Worm (Caenorhabditis elegans) whole organism, L1 larva: Measurements from ENCODE around the gene chil-12.

ENCODE experiments used
- ama-1 ChIP-seq: fragments of 150-350 bp; optimal IDR thresholded peaks from 2 replicates; lab custom pipeline; 2014
- ceh-82 ChIP-seq, 3 experiments: fragments of 150-350 bp in 1 of 3; sonication (generic microtip) in 2 of 3; optimal IDR thresholded peaks; 2 replicates each; lab custom pipeline; 2014 to 2017; ENCODE audit warnings: missing biosample characterization in 3 of 3, missing genetic modification characterization in 3 of 3
- ces-1 ChIP-seq: fragments of 150-350 bp; optimal IDR thresholded peaks from 2 replicates; lab custom pipeline; 2014; ENCODE audit warnings: missing biosample characterization, missing genetic modification reagents, missing genetic modification characterization
- efl-1 ChIP-seq, 4 experiments: fragments of 150-350 bp; optimal IDR thresholded peaks in 3 of 4; peaks in 1 of 4; 1 replicate in 1 of 4; 2 replicates in 3 of 4; lab custom pipeline; 2014; ENCODE audit warnings: missing biosample characterization in 2 of 4, missing genetic modification characterization in 2 of 4, missing genetic modification reagents in 2 of 4
- efl-3 ChIP-seq: fragments of 200-800 bp; sonication (Bioruptor generic); optimal IDR thresholded peaks from 2 replicates; lab custom pipeline; 2018; ENCODE audit warnings: mild to moderate bottlenecking, missing genetic modification characterization, missing compliant biosample characterization
- egl-13 ChIP-seq: sonication (generic microtip); optimal IDR thresholded peaks from 2 replicates; lab custom pipeline; 2016; ENCODE audit warnings: missing genotype, missing genetic modification reagents, missing genetic modification characterization, missing compliant biosample characterization
- elt-2 ChIP-seq: sonication (generic microtip); optimal IDR thresholded peaks from 2 replicates; lab custom pipeline; 2016; ENCODE audit warnings: missing genetic modification characterization, mild to moderate bottlenecking, inconsistent platforms, missing compliant biosample characterization, missing genetic modification reagents
- ets-5 ChIP-seq: fragments of 200-800 bp; sonication (Bioruptor generic); IDR thresholded peaks from 2 replicates; pipeline ENCODE4 v1.3.6; 2022; ENCODE audit warnings: missing genetic modification characterization, missing compliant biosample characterization
- fkh-4 ChIP-seq: sonication (generic microtip); optimal IDR thresholded peaks from 2 replicates; lab custom pipeline; 2016; ENCODE audit warnings: missing compliant biosample characterization, missing genetic modification characterization, borderline replicate concordance
- fos-1 ChIP-seq: fragments of 150-350 bp; optimal IDR thresholded peaks from 2 replicates; lab custom pipeline; 2014; ENCODE audit warnings: missing biosample characterization, missing genetic modification characterization
- jun-1 ChIP-seq: fragments of 150-350 bp; optimal IDR thresholded peaks from 2 replicates; lab custom pipeline; 2014; ENCODE audit warnings: missing biosample characterization, missing genetic modification reagents, missing genetic modification characterization
- lin-15B ChIP-seq: fragments of 150-350 bp; sonication (generic microtip); optimal IDR thresholded peaks from 3 replicates; lab custom pipeline; 2014; ENCODE audit warnings: missing biosample characterization, missing genetic modification characterization
- lin-35 ChIP-seq, 2 experiments: fragments of 150-350 bp; optimal IDR thresholded peaks; 2 replicates each; lab custom pipeline; 2014; ENCODE audit warnings: missing biosample characterization in 2 of 2, missing genetic modification characterization in 2 of 2, missing genetic modification reagents in 2 of 2
- lin-39 ChIP-seq: fragments of 150-350 bp; optimal IDR thresholded peaks from 2 replicates; lab custom pipeline; 2014; ENCODE audit warnings: missing biosample characterization, missing genetic modification reagents, missing genetic modification characterization
- lsy-2 ChIP-seq, 2 experiments: fragments of 150-350 bp; optimal IDR thresholded peaks; 2 replicates each; lab custom pipeline; 2014; ENCODE audit warnings: missing biosample characterization in 2 of 2, missing genetic modification characterization in 2 of 2
- mab-9 ChIP-seq: fragments of 200-800 bp; sonication (Bioruptor generic); IDR thresholded peaks from 2 replicates; pipeline ENCODE4 v1.3.6; 2022; ENCODE audit warnings: missing genetic modification reagents, missing genetic modification characterization, missing compliant biosample characterization
- mdl-1 ChIP-seq, 2 experiments: fragments of 150-350 bp; optimal IDR thresholded peaks; 2 replicates each; lab custom pipeline; 2014 to 2017; ENCODE audit warnings: missing biosample characterization in 2 of 2, missing genetic modification characterization in 2 of 2, inconsistent platforms in 1 of 2
- nhr-11 ChIP-seq: fragments of 150-350 bp; optimal IDR thresholded peaks from 2 replicates; lab custom pipeline; 2014; ENCODE audit warnings: missing biosample characterization, missing genetic modification characterization
- nhr-12 ChIP-seq: sonication (generic microtip); optimal IDR thresholded peaks from 2 replicates; lab custom pipeline; 2017; ENCODE audit warnings: missing biosample characterization, missing genetic modification characterization
- nhr-28 ChIP-seq: fragments of 150-350 bp; optimal IDR thresholded peaks from 2 replicates; lab custom pipeline; 2014; ENCODE audit warnings: missing biosample characterization, missing genetic modification characterization
- nhr-77 ChIP-seq: fragments of 150-350 bp; optimal IDR thresholded peaks from 2 replicates; lab custom pipeline; 2014; ENCODE audit warnings: missing biosample characterization, missing genetic modification characterization
- nhr-85 ChIP-seq: sonication (generic microtip); peaks from one replicate; lab custom pipeline; 2016; ENCODE audit warnings: missing genetic modification characterization, inconsistent platforms, missing compliant biosample characterization
- nhr-90 ChIP-seq: sonication (generic microtip); optimal IDR thresholded peaks from 2 replicates; lab custom pipeline; 2016; ENCODE audit warnings: mild to moderate bottlenecking, missing genetic modification characterization, missing compliant biosample characterization; ENCODE audit not compliant: poor library complexity
- pag-3 ChIP-seq: sonication (generic microtip); optimal IDR thresholded peaks from 2 replicates; lab custom pipeline; 2017; ENCODE audit warnings: missing genetic modification characterization, mild to moderate bottlenecking, missing compliant biosample characterization, antibody characterized with exemption, borderline replicate concordance; ENCODE audit not compliant: insufficient read depth
- pqm-1 ChIP-seq: sonication (generic microtip); optimal IDR thresholded peaks from 3 replicates; lab custom pipeline; 2017; ENCODE audit warnings: missing biosample characterization, missing genetic modification characterization
- snpc-4 ChIP-seq: fragments of 150-350 bp; optimal IDR thresholded peaks from 2 replicates; lab custom pipeline; 2014; ENCODE audit warnings: missing biosample characterization, missing genetic modification characterization
- sox-4 ChIP-seq: sonication (generic microtip); optimal IDR thresholded peaks from 2 replicates; lab custom pipeline; 2016; ENCODE audit warnings: missing genetic modification characterization, missing compliant biosample characterization
- sptf-1 ChIP-seq: fragments of 150-350 bp; optimal IDR thresholded peaks from 2 replicates; lab custom pipeline; 2014; ENCODE audit warnings: missing biosample characterization, missing genetic modification characterization
- tbx-2 ChIP-seq: sonication (generic microtip); optimal IDR thresholded peaks from 2 replicates; lab custom pipeline; 2016; ENCODE audit warnings: missing genetic modification characterization, missing compliant biosample characterization
- unc-62 ChIP-seq: fragments of 150-350 bp; optimal IDR thresholded peaks from 2 replicates; lab custom pipeline; 2014; ENCODE audit warnings: missing biosample characterization, missing genetic modification reagents, missing genetic modification characterization
- unc-98 ChIP-seq: fragments of 200-800 bp; sonication (Bioruptor generic); IDR thresholded peaks from 2 replicates; pipeline ENCODE4 v1.3.6; 2022; ENCODE audit warnings: missing genetic modification characterization, missing compliant biosample characterization
- zag-1 ChIP-seq: fragments of 150-350 bp; optimal IDR thresholded peaks from 2 replicates; lab custom pipeline; 2014; ENCODE audit warnings: missing biosample characterization, missing genetic modification characterization
- zip-4 ChIP-seq: fragments of 200-800 bp; sonication (Bioruptor generic); optimal IDR thresholded peaks from 2 replicates; lab custom pipeline; 2018; ENCODE audit warnings: mild to moderate bottlenecking, missing genetic modification characterization, moderate library complexity, missing compliant biosample characterization
- ztf-11 ChIP-seq, 2 experiments: sonication (generic microtip); optimal IDR thresholded peaks; 2 replicates each; lab custom pipeline; 2016 to 2017; ENCODE audit warnings: missing genetic modification characterization in 2 of 2, missing biosample characterization in 1 of 2, missing compliant biosample characterization in 1 of 2

Gene chil-12

ce11 chrV:15241259-15241658 is at the start of gene chil-12:
TSS of gene chil-12 (plus strand) at chrV:15241559.
- no peak for TF ChIP-seq unc-98
- no peak for TF ChIP-seq nhr-12 (tag; lab: Kevin White, UChicago)
- TF ChIP-seq egl-13 (tag; lab: Kevin White, UChicago): no peak
- TF ChIP-seq mdl-1 (tag; optimal IDR thresholded peaks at IDR 0.05; lab: Kevin White, UChicago): no peak
- TF ChIP-seq zip-4 (GFP tag; lab: Kevin White, UChicago): no peak
- TF ChIP-seq nhr-90 (tag; lab: Kevin White, UChicago): no peak
- TF ChIP-seq lsy-2 (tag; optimal IDR thresholded peaks at IDR 0.05; lab: Kevin White, UChicago): no peak
- TF ChIP-seq ama-1 (lab: Kevin White, UChicago): no peak
- no peak for TF ChIP-seq lin-15B (tag; lab: Kevin White, UChicago)
- no peak for TF ChIP-seq efl-3 (GFP tag; lab: Kevin White, UChicago)
- TF ChIP-seq pqm-1 (tag; lab: Kevin White, UChicago): no peak
- no peak for TF ChIP-seq fkh-4 (tag; lab: Kevin White, UChicago)

DNA sequence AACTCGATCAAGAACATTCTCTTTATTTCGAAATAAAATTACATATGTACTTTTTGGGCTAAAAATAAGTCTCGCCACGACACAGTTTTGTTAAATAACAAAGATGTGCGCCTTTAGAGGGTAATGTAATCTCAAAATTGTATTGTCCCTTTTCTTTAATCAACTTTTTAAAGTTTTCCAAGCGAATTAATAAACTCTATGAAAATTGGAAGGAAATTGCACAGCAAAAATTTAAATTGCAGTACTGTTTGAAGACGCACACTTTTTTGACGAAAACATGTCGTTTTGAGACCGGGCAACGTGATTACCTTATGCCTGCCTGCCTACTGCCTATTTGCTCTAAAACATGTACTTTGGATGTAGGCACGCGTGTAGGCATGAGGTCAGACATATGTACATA is 49.4 kb upstream of the chil-12 start:
- TF ChIP-seq ces-1: no peak

DNA sequence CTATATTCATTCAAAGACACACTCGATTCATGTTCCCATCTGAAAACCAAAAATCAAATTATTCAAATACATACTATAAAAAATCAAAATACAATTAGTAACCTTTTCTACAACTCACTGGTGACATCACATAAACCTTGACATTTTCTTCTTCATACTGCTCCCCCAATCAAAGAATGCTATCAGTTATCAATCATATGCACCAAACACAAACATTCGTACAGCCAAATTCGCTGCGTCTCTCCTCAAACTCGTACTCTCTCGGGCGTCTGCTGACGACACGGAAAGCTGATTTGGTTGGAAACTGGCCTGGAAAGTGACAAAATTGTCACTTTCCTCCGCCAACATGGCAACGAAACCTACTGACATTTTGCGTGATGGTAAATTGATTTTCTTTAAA is 49.0 kb upstream of the chil-12 start, which contains the start of gene plc-2:
TSS of gene plc-2 (plus strand) at position 196 of the 400 bp plus-strand sequence.
- TF ChIP-seq elt-2 (tag; lab: Kevin White, UChicago): peak; percentile 55
- no peak for TF ChIP-seq tbx-2 (tag; lab: Kevin White, UChicago)
- TF ChIP-seq mab-9 (GFP tag; lab: Robert Waterston, UW): no peak
- TF ChIP-seq ces-1: no peak
- no peak for TF ChIP-seq snpc-4
- no peak for TF ChIP-seq egl-13 (tag; lab: Kevin White, UChicago)
- no peak for TF ChIP-seq efl-1 (optimal IDR thresholded peaks at IDR 0.05; lab: Kevin White, UChicago)
- peak in 1 of 2 experiments; percentile 16 for TF ChIP-seq efl-1 (GFP tag; optimal IDR thresholded peaks at IDR 0.05 in 1 of 2; lab: Kevin White, UChicago)
- TF ChIP-seq lin-39 (tag; lab: Kevin White, UChicago): no peak
- TF ChIP-seq ztf-11 (tag; optimal IDR thresholded peaks at IDR 0.05; lab: Kevin White, UChicago): no peak
- TF ChIP-seq nhr-85 (tag; lab: Kevin White, UChicago): peak; percentile 27
- TF ChIP-seq nhr-77: no peak
- TF ChIP-seq lin-35 (GFP tag; optimal IDR thresholded peaks at IDR 0.05; lab: Kevin White, UChicago): peak in 1 of 2 experiments; percentile 33
- TF ChIP-seq jun-1 (tag; lab: Kevin White, UChicago): no peak
- no peak for TF ChIP-seq unc-62 (GFP tag; lab: Kevin White, UChicago)
- TF ChIP-seq nhr-11 (tag; lab: Kevin White, UChicago): no peak
- no peak for TF ChIP-seq pag-3 (tag; lab: Kevin White, UChicago)
- TF ChIP-seq, all 84 proteins: peak for 4

DNA sequence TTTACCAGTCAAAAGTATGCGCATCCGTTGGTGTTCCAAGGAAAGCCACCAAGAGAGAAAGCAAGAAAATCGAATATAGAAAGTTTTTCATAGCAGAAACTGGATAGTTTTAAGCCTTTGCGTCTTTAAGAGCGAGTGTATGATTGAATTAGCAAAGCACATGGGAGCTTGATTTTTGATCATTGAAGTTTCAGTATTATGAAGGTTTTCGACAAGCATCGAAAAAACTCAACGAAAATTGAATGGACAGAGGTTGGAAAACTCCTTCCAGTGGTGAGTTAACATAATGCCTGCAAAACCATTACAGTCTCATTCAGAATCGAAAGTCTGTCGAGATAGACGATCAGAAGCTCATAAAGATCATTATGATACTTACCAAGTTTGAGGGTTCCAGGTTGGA is 47.5 kb upstream of the chil-12 start, which contains the start of gene Y75B12B.13:
TSS of gene Y75B12B.13 (minus strand) at position 101 of the 400 bp plus-strand sequence.
- TF ChIP-seq efl-1 (optimal IDR thresholded peaks at IDR 0.05; lab: Kevin White, UChicago) (no peak), efl-1 (GFP tag; optimal IDR thresholded peaks at IDR 0.05 in 1 of 2; lab: Kevin White, UChicago) (peak in 1 of 2 experiments; percentile 51), ets-5 (GFP tag; lab: Robert Waterston, UW) (no peak)

- TF ChIP-seq sptf-1 (tag; lab: Kevin White, UChicago) (no peak), nhr-28 (tag; lab: Kevin White, UChicago) (no peak), sox-4 (tag; lab: Kevin White, UChicago) (no peak), lsy-2 (tag; optimal IDR thresholded peaks at IDR 0.05; lab: Kevin White, UChicago) (no peak), fos-1 (tag; lab: Kevin White, UChicago) (no peak), ceh-82 (tag; optimal IDR thresholded peaks at IDR 0.05; lab: Kevin White, UChicago) (no peak), zag-1 (tag; lab: Kevin White, UChicago) (no peak)
Observed at ce11 chrV:15197955-15198354, 43.4 kb upstream of the chil-12 start, which contains the start of gene srw-1. TSS of gene srw-1 (plus strand) at chrV:15198255.
